Worm (Caenorhabditis elegans) whole organism, mixed stage, embryonic: ENCODE results near the gene hsp-16.41.

Experiments
- M03D4.4 ChIP-seq: sonication (generic microtip); optimal IDR thresholded peaks from 2 replicates; lab custom pipeline; 2017; ENCODE audit warnings: mild to moderate bottlenecking, missing genetic modification characterization, missing compliant biosample characterization
- blmp-1 ChIP-seq: fragments of 150-350 bp; optimal IDR thresholded peaks from 2 replicates; lab custom pipeline; 2014; ENCODE audit warnings: missing biosample characterization, missing genetic modification characterization
- ceh-39 ChIP-seq: fragments of 150-350 bp; optimal IDR thresholded peaks from 2 replicates; lab custom pipeline; 2014; ENCODE audit warnings: missing biosample characterization, missing genetic modification characterization
- ceh-43 ChIP-seq: fragments of 200-800 bp; sonication (Bioruptor generic); optimal IDR thresholded peaks from 2 replicates; lab custom pipeline; 2018; ENCODE audit warnings: mild to moderate bottlenecking, missing genetic modification characterization, moderate library complexity, missing compliant biosample characterization
- ceh-83 ChIP-seq: fragments of 200-800 bp; sonication (Bioruptor generic); optimal IDR thresholded peaks from 2 replicates; lab custom pipeline; 2018; ENCODE audit warnings: mild to moderate bottlenecking, missing genetic modification characterization, missing compliant biosample characterization
- ces-1 ChIP-seq: fragments of 150-350 bp; optimal IDR thresholded peaks from 2 replicates; lab custom pipeline; 2014; ENCODE audit warnings: missing biosample characterization, missing genetic modification reagents, missing genetic modification characterization
- cnd-1 ChIP-seq: fragments of 200-800 bp; sonication (Bioruptor generic); optimal IDR thresholded peaks from 2 replicates; lab custom pipeline; 2018; ENCODE audit warnings: mild to moderate bottlenecking, missing genetic modification characterization, missing compliant biosample characterization
- elt-1 ChIP-seq: sonication (generic microtip); optimal IDR thresholded peaks from 2 replicates; lab custom pipeline; 2017; ENCODE audit warnings: missing genetic modification characterization, mild to moderate bottlenecking, missing compliant biosample characterization, antibody characterized with exemption, moderate library complexity, borderline replicate concordance; ENCODE audit not compliant: insufficient read depth
- elt-3 ChIP-seq: fragments of 150-350 bp; optimal IDR thresholded peaks from 2 replicates; lab custom pipeline; 2014; ENCODE audit warnings: missing biosample characterization, missing genetic modification characterization
- flh-1 ChIP-seq: fragments of 200-800 bp; sonication (Bioruptor generic); optimal IDR thresholded peaks from 2 replicates; lab custom pipeline; 2018; ENCODE audit warnings: mild to moderate bottlenecking, missing genetic modification characterization, moderate library complexity, missing compliant biosample characterization
- ham-2 ChIP-seq: fragments of 200-800 bp; sonication (Bioruptor generic); optimal IDR thresholded peaks from 2 replicates; lab custom pipeline; 2018; ENCODE audit warnings: mild to moderate bottlenecking, missing genetic modification characterization, missing compliant biosample characterization
- hlh-1 ChIP-seq: fragments of 150-350 bp; optimal IDR thresholded peaks from 2 replicates; lab custom pipeline; 2014; ENCODE audit warnings: missing biosample characterization, missing genetic modification reagents, missing genetic modification characterization
- lin-13 ChIP-seq: fragments of 150-350 bp; optimal IDR thresholded peaks from 2 replicates; lab custom pipeline; 2014; ENCODE audit warnings: missing biosample characterization, missing genetic modification characterization
- lin-32 ChIP-seq: fragments of 200-800 bp; sonication (Bioruptor generic); optimal IDR thresholded peaks from 2 replicates; lab custom pipeline; 2018; ENCODE audit warnings: mild to moderate bottlenecking, missing genetic modification characterization, missing compliant biosample characterization
- mab-5 ChIP-seq: fragments of 150-350 bp; optimal IDR thresholded peaks from 2 replicates; lab custom pipeline; 2014; ENCODE audit warnings: missing biosample characterization, missing genetic modification characterization
- mls-2 ChIP-seq: sonication (generic microtip); optimal IDR thresholded peaks from 2 replicates; lab custom pipeline; 2016; ENCODE audit warnings: mild to moderate bottlenecking, missing genetic modification characterization, moderate library complexity, missing compliant biosample characterization
- nhr-12 ChIP-seq: fragments of 150-350 bp; optimal IDR thresholded peaks from 2 replicates; lab custom pipeline; 2014; ENCODE audit warnings: missing biosample characterization, missing genetic modification characterization
- nhr-2 ChIP-seq: fragments of 150-350 bp; optimal IDR thresholded peaks from 2 replicates; lab custom pipeline; 2014; ENCODE audit warnings: missing biosample characterization, missing genetic modification characterization
- nhr-237 ChIP-seq: fragments of 150-350 bp; optimal IDR thresholded peaks from 2 replicates; lab custom pipeline; 2014; ENCODE audit warnings: missing biosample characterization, missing genetic modification characterization
- nhr-76 ChIP-seq: sonication (generic microtip); optimal IDR thresholded peaks from 2 replicates; lab custom pipeline; 2017; ENCODE audit warnings: missing biosample characterization, missing genetic modification characterization
- pha-4 ChIP-seq: fragments of 150-350 bp; optimal IDR thresholded peaks from 2 replicates; lab custom pipeline; 2018; ENCODE audit warnings: missing biosample characterization, missing genetic modification reagents, missing genetic modification characterization
- sptf-1 ChIP-seq: sonication (generic microtip); optimal IDR thresholded peaks from 2 replicates; lab custom pipeline; 2017; ENCODE audit warnings: mild to moderate bottlenecking, missing genetic modification characterization, moderate library complexity, missing compliant biosample characterization
- tbx-8 ChIP-seq: fragments of 200-800 bp; sonication (Bioruptor generic); optimal IDR thresholded peaks from 2 replicates; lab custom pipeline; 2018; ENCODE audit warnings: mild to moderate bottlenecking, missing genetic modification characterization, moderate library complexity, missing compliant biosample characterization
- unc-120 ChIP-seq: sonication (generic microtip); optimal IDR thresholded peaks from 2 replicates; lab custom pipeline; 2017; ENCODE audit warnings: missing genetic modification characterization, missing compliant biosample characterization; ENCODE audit not compliant: poor library complexity, severe bottlenecking
- unc-39 ChIP-seq: fragments of 150-350 bp; optimal IDR thresholded peaks from 2 replicates; lab custom pipeline; 2014; ENCODE audit warnings: missing biosample characterization, missing genetic modification characterization
- unc-62 ChIP-seq: fragments of 150-350 bp; optimal IDR thresholded peaks from 2 replicates; lab custom pipeline; 2014; ENCODE audit warnings: missing biosample characterization, missing genetic modification reagents, missing genetic modification characterization
- zip-8 ChIP-seq: fragments of 150-350 bp; optimal IDR thresholded peaks from 2 replicates; lab custom pipeline; 2014; ENCODE audit warnings: missing biosample characterization, missing genetic modification characterization
- ztf-11 ChIP-seq: fragments of 150-350 bp; optimal IDR thresholded peaks from 2 replicates; lab custom pipeline; 2014; ENCODE audit warnings: missing biosample characterization, missing genetic modification characterization

The hsp-16.41 gene

DNA sequence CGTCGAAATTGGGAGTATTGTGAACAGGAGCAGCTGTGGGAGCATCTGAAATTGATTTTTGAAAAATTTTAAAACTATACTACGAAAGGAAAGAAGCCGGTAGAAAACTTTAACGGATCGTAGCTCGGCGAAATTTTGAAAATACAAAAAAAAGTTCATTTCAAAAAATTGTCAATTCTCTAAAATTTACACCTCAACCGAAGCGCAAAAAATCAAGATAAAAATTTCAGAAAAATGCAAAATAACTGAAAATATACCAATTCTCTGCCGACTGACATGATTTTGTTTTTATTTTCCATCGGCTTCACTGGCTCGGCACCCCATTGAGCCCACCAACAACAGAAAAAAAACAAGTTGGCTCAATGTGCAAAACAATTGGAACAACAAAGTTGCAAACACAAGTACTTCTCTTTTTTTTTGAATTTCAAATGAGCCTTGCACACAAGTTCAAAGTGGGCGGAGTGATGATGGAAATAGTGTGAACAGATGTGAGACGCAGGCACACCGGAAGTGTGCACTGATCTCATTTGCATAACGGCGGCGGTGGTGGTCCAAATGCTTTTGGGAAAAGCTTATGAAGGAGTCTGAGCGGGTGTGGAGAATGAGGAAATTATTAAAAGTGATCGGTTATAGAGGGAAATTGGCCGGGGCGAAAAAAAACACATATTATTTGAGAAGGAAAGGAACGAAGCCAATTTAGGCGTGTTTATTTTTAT lies 29.9 kb upstream of the hsp-16.41 start, which contains the start of gene F36H9.7:
Gene F36H9.7, minus strand, starts transcription at position 51 of the 716 bp plus-strand sequence.
- TF ChIP-seq tbx-8 (GFP tag; lab: Kevin White, UChicago) (no peak), mab-5 (tag; lab: Kevin White, UChicago) (no peak), ces-1 (GFP tag; lab: Kevin White, UChicago) (peak; percentile 78), elt-1 (no peak), unc-39 (tag; lab: Kevin White, UChicago) (no peak)
- TF ChIP-seq, all 35 proteins: peak for 1

DNA sequence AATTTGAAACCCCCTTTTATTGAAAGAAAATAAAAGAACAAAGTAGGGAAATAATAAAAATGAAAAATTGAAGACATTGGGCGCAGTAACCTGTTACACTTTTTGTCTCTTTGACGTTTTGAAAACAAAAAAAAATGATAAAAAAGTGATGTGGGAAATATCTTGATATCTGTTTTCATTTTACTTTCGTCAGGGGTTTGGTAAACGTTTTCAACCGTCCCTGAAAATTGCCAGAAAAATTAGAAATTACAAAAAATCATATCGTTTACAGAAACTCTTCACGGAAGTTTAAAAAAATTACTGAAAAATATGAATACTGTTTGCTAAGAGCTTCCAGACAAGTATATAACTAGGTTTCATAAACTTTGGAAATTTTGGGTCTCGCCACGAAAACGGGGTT lies 25.8 kb upstream of the hsp-16.41 start, which contains the start of gene F36H9.4:
Gene F36H9.4, minus strand, starts transcription at position 101 of the 400 bp plus-strand sequence.
- TF ChIP-seq cnd-1 (no peak), unc-39 (tag; lab: Kevin White, UChicago) (no peak), ces-1 (GFP tag; lab: Kevin White, UChicago) (no peak), hlh-1 (tag; lab: Kevin White, UChicago) (no peak), ceh-83 (GFP tag; lab: Kevin White, UChicago) (no peak), ceh-39 (tag; lab: Kevin White, UChicago) (no peak), unc-62 (no peak), lin-13 (tag; lab: Kevin White, UChicago) (no peak), nhr-12 (no peak)

DNA sequence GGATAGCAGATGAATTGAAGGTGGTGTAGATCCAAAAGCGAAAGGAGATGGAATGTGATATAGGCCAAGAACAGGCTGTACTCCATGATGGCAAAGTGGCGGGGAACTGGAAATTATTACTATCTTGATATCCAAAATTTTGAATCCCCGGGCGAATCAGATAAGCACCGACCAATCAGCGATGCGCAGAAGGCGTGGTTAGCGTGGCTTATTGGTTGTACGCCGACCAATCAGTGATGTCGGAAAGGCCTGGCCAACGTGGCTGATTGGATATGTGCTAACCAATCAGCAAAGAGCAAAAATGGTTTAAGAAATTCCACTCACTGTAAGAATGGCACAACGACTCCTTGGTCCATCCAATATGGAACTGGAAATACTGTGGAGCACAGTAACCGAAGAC lies 25.0 kb upstream of the hsp-16.41 start:
- TF ChIP-seq hlh-1 (tag; lab: Kevin White, UChicago) (no peak), ztf-11 (tag; lab: Kevin White, UChicago) (no peak), ceh-83 (GFP tag; lab: Kevin White, UChicago) (no peak), M03D4.4 (tag; lab: Kevin White, UChicago) (no peak), ham-2 (GFP tag; lab: Kevin White, UChicago) (no peak), unc-120 (tag; lab: Kevin White, UChicago) (no peak), ceh-39 (tag; lab: Kevin White, UChicago) (no peak), elt-1 (no peak), nhr-237 (tag; lab: Kevin White, UChicago) (no peak), unc-62 (no peak), lin-32 (GFP tag; lab: Kevin White, UChicago) (no peak), zip-8 (no peak), nhr-76 (no peak), lin-13 (tag; lab: Kevin White, UChicago) (no peak), nhr-2 (tag; lab: Kevin White, UChicago) (no peak)

DNA sequence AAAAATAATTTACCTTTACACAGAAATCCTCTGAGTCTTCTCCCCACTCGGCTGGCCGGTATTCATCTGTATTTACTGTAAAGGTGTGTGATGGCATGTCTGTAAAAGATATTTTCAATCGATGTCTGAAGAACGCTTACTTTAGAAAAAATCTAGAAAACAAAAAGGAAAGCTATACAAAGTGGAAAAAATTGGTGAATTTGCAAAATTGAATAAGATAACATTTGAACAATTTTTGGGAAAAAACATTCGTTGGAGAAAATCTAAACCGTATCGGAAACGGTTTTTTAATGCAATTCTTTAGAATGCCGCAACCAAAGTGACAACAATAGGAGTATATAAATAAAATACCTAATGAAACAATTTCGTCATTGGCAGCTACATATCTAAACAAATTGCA lies 23.1 kb upstream of the hsp-16.41 start, which contains the start of gene F36H9.5:
Gene F36H9.5, minus strand, starts transcription at position 101 of the 400 bp plus-strand sequence.
- no peak for TF ChIP-seq flh-1 (GFP tag; lab: Kevin White, UChicago)
- no peak for TF ChIP-seq pha-4
- TF ChIP-seq unc-120 (tag; lab: Kevin White, UChicago) = no peak
- no peak for TF ChIP-seq sptf-1 (tag; lab: Kevin White, UChicago)
- no peak for TF ChIP-seq ceh-83 (GFP tag; lab: Kevin White, UChicago)
- TF ChIP-seq ztf-11 (tag; lab: Kevin White, UChicago) = no peak
- no peak for TF ChIP-seq elt-1
- TF ChIP-seq M03D4.4 (tag; lab: Kevin White, UChicago) = no peak
- no peak for TF ChIP-seq zip-8
- no peak for TF ChIP-seq ham-2 (GFP tag; lab: Kevin White, UChicago)
- TF ChIP-seq unc-62 = no peak
- no peak for TF ChIP-seq mab-5 (tag; lab: Kevin White, UChicago)
- TF ChIP-seq ces-1 (GFP tag; lab: Kevin White, UChicago) = no peak
- TF ChIP-seq, all 35 proteins: peak for 0

DNA sequence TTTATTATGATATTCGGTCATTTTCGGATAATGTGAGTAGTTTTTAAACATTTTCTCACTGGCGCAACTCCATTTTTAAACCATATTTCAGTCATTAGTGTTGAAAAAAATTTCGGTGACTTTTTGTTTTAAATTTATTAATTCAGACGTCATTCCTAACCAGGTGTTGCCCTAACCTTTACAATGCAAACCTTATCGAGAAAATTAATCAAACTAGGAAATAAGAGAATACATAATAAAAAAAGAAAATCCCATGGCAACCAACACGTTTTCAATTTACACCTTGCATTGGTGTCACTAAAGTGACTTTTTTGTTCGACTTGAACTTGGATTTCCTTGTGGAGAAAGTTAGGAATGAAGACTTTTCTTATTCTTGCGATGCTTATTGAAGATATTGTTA lies 16.8 kb upstream of the hsp-16.41 start, which contains the start of gene F36H9.2:
Gene F36H9.2, plus strand, starts transcription at position 301 of the 400 bp plus-strand sequence.
- no peak for TF ChIP-seq lin-13 (tag; lab: Kevin White, UChicago)
- TF ChIP-seq nhr-12 = no peak
- no peak for TF ChIP-seq cnd-1
- no peak for TF ChIP-seq mab-5 (tag; lab: Kevin White, UChicago)
- no peak for TF ChIP-seq M03D4.4 (tag; lab: Kevin White, UChicago)
- TF ChIP-seq mls-2 (tag; lab: Kevin White, UChicago) = no peak
- no peak for TF ChIP-seq ham-2 (GFP tag; lab: Kevin White, UChicago)
- no peak for TF ChIP-seq zip-8
- no peak for TF ChIP-seq ceh-43 (GFP tag; lab: Kevin White, UChicago)
- no peak for TF ChIP-seq elt-3 (tag; lab: Kevin White, UChicago)
- TF ChIP-seq flh-1 (GFP tag; lab: Kevin White, UChicago) = no peak
- no peak for TF ChIP-seq lin-32 (GFP tag; lab: Kevin White, UChicago)
- TF ChIP-seq ztf-11 (tag; lab: Kevin White, UChicago) = no peak
- TF ChIP-seq blmp-1 = no peak
- TF ChIP-seq nhr-237 (tag; lab: Kevin White, UChicago) = no peak
- no peak for TF ChIP-seq ceh-83 (GFP tag; lab: Kevin White, UChicago)
- no peak for TF ChIP-seq ceh-39 (tag; lab: Kevin White, UChicago)
- TF ChIP-seq unc-39 (tag; lab: Kevin White, UChicago) = no peak
- TF ChIP-seq pha-4 = no peak
- TF ChIP-seq, all 35 proteins: peak for 0
